Worm (Caenorhabditis elegans): Measurements from ENCODE around the gene Y116A8C.9.

ce11 chrIV:16924092-16924491 lies 22.5 kb downstream of the Y116A8C.9 start, which contains the start of gene nep-24:
- TF ChIP-seq lin-11 (tag; optimal IDR thresholded peaks at IDR 0.05) (no peak), unc-55 (GFP tag; optimal IDR thresholded peaks at IDR 0.05) (no peak), nhr-11 (tag; optimal IDR thresholded peaks at IDR 0.05) (no peak), lin-13 (GFP tag; optimal IDR thresholded peaks at IDR 0.05) (no peak), unc-62 (GFP tag; optimal IDR thresholded peaks at IDR 0.05) (no peak), nhr-12 (tag; optimal IDR thresholded peaks at IDR 0.05) (no peak), nhr-25 (tag; optimal IDR thresholded peaks at IDR 0.05) (no peak), elt-3 (tag; optimal IDR thresholded peaks at IDR 0.05) (no peak), nhr-77 (tag; optimal IDR thresholded peaks at IDR 0.05) (no peak), egl-27 (tag; optimal IDR thresholded peaks at IDR 0.05) (no peak), snpc-4 (tag; optimal IDR thresholded peaks at IDR 0.05) (no peak), ama-1 (optimal IDR thresholded peaks at IDR 0.05) (no peak)
